Fruit fly (Drosophila melanogaster): ENCODE measurements around the gene TrissinR.
A peak's percentile ranks its signal among the peaks of the same experiment; 100 is the strongest.

The TrissinR gene

DNA sequence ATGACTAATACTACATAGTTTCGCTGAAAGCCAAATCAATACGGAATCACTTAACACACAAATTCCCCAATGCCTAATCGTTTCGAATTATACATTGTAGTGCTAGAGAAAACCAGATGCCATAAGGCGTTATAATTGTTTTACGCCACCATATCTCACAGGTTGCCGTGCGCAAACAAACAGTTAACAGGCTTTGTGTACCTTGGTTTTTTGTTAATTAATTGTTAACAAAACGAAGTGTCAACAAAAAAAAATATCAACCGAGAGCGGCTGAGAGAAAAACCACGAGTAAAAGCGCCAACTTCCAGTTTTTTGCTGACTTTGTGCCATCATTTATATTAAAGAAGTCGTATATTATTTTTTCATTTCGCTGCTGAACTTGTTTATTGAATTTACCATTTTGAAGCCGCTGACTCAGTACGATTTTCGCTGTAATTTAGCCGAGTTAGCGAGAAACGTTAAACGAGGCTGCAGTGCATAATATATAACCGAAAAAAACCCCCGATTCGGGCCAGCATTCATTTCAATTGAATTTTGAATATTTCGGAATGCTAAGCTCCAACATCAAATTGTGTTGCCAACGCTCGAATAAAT, 52.8 kb downstream of the TrissinR start (continued):
- TF ChIP-seq ase (GFP tag; IDR thresholded peaks at IDR 0.05), result no peak
- no peak for TF ChIP-seq bsh (GFP tag; optimal IDR thresholded peaks at IDR 0.05)
- no peak for TF ChIP-seq CG32767 (GFP tag; IDR thresholded peaks at IDR 0.05)
- TF ChIP-seq Drgx (GFP tag; IDR thresholded peaks at IDR 0.05), result 0 out of 2 replicates have a peak, but pooled peaks have one; percentile 17
- TF ChIP-seq Awh (GFP tag; IDR thresholded peaks at IDR 0.05), result no peak; the same call in 1 of the 2 replicates
- TF ChIP-seq lov (optimal IDR thresholded peaks at IDR 0.05), result no peak
- no peak for TF ChIP-seq lov (GFP tag; IDR thresholded peaks at IDR 0.05)
- peak; percentile 66 for TF ChIP-seq Meics (GFP tag; optimal IDR thresholded peaks at IDR 0.05)
- no peak for TF ChIP-seq CG8290 (GFP tag; optimal IDR thresholded peaks at IDR 0.05)
- TF ChIP-seq CG8290 (tag; optimal IDR thresholded peaks at IDR 0.05), result peak in 1 of 2 experiments; percentile 80
- TF ChIP-seq ftz-f1 (GFP tag; optimal IDR thresholded peaks at IDR 0.05), result no peak
- TF ChIP-seq GATAe (GFP tag; conservative IDR thresholded peaks at IDR 0.05), result no peak
- TF ChIP-seq Dref (GFP tag; IDR thresholded peaks at IDR 0.05), result no peak
- no peak for TF ChIP-seq pnt (GFP tag; optimal IDR thresholded peaks at IDR 0.05)
- no peak for TF ChIP-seq tx (GFP tag; optimal IDR thresholded peaks at IDR 0.05)
- no peak for TF ChIP-seq CG9437 (GFP tag; optimal IDR thresholded peaks at IDR 0.05)
- no peak for TF ChIP-seq ERR (GFP tag; optimal IDR thresholded peaks at IDR 0.05)
- TF ChIP-seq ATbp (GFP tag; optimal IDR thresholded peaks at IDR 0.05), result peak; percentile 57
- TF ChIP-seq Xbp1 (GFP tag; optimal IDR thresholded peaks at IDR 0.05), result no peak
- peak; percentile 10 for TF ChIP-seq CG33213 (GFP tag; optimal IDR thresholded peaks at IDR 0.05)
- TF ChIP-seq MTF-1 (GFP tag; optimal IDR thresholded peaks at IDR 0.05; ENCODE audit: borderline replicate concordance), result peak; percentile 55
- no peak for TF ChIP-seq Jarid2 (GFP tag; optimal IDR thresholded peaks at IDR 0.05)
- TF ChIP-seq Bgb (GFP tag; IDR thresholded peaks at IDR 0.05; ENCODE audit: partially characterized antibody), result no peak
- no peak for TF ChIP-seq hth (optimal IDR thresholded peaks at IDR 0.05)
- no peak for TF ChIP-seq CG12391 (tag; optimal IDR thresholded peaks at IDR 0.05)
- TF ChIP-seq Abd-B (GFP tag; optimal IDR thresholded peaks at IDR 0.05), result no peak
- TF ChIP-seq CTCF (GFP tag; optimal IDR thresholded peaks at IDR 0.05), result no peak
- no peak for TF ChIP-seq fd102C (GFP tag; optimal IDR thresholded peaks at IDR 0.05)
- TF ChIP-seq eve (GFP tag; optimal IDR thresholded peaks at IDR 0.05), result no peak
- no peak for TF ChIP-seq sisA (GFP tag; IDR thresholded peaks at IDR 0.05)
- TF ChIP-seq chn (GFP tag; optimal IDR thresholded peaks at IDR 0.05), result no peak
- no peak for TF ChIP-seq HLH54F (GFP tag; optimal IDR thresholded peaks at IDR 0.05)
- TF ChIP-seq ato (GFP tag; IDR thresholded peaks at IDR 0.05; ENCODE audit: partially characterized antibody), result no peak
- TF ChIP-seq CG12104 (GFP tag; optimal IDR thresholded peaks at IDR 0.05), result peak; percentile 25
- peak; percentile 18 for TF ChIP-seq CG12299 (tag; optimal IDR thresholded peaks at IDR 0.05)
- no peak for TF ChIP-seq B-H1 (GFP tag; IDR thresholded peaks at IDR 0.05)
- TF ChIP-seq lab (GFP tag; optimal IDR thresholded peaks at IDR 0.05), result peak; percentile 82
- no peak for TF ChIP-seq CG16779 (GFP tag; IDR thresholded peaks at IDR 0.05)
- no peak for TF ChIP-seq Lim3 (GFP tag; IDR thresholded peaks at IDR 0.05)
- no peak for TF ChIP-seq CG16815 (GFP tag; optimal IDR thresholded peaks at IDR 0.05)
- peak; percentile 15 for TF ChIP-seq eyg (GFP tag; optimal IDR thresholded peaks at IDR 0.05)
- TF ChIP-seq CG10431 (GFP tag; optimal IDR thresholded peaks at IDR 0.05), result no peak
- TF ChIP-seq fd3F (GFP tag; optimal IDR thresholded peaks at IDR 0.05), result peak; percentile 63
- no peak for TF ChIP-seq CG2202 (tag; optimal IDR thresholded peaks at IDR 0.05)
- TF ChIP-seq ac (GFP tag; optimal IDR thresholded peaks at IDR 0.05), result no peak
- TF ChIP-seq bcd (GFP tag; optimal IDR thresholded peaks at IDR 0.05), result peak; percentile 25
- TF ChIP-seq CG30403 (GFP tag; optimal IDR thresholded peaks at IDR 0.05), result no peak
- peak; percentile 46 for TF ChIP-seq CG13424 (tag; optimal IDR thresholded peaks at IDR 0.05)
- no peak for TF ChIP-seq jumu (GFP tag; optimal IDR thresholded peaks at IDR 0.05)
- no peak for TF ChIP-seq grn (GFP tag; optimal IDR thresholded peaks at IDR 0.05)
- peak; percentile 79 for TF ChIP-seq PHDP (tag; optimal IDR thresholded peaks at IDR 0.05)
- TF ChIP-seq CG7556 (GFP tag; optimal IDR thresholded peaks at IDR 0.05), result peak; percentile 6
